Worm (Caenorhabditis elegans): Measurements from ENCODE around the gene set-9.

DNA sequence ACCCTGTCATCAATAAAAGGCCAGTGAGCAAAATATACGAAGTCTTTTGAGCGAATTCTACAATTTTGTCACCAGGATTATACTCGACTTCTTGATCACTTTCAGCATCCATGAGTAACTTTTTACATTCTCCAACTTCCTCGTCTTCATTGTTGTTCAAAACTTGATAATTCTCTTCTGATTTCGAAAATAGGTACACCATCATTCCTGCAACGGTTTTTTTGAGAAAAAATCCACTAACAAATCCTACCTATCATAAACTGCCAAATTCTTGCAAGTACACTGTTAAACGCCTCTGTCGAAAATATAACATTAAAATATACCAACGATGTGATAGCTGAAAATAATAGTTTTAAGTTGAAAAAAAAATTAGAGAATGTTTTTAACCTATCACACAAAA, 37.1 kb downstream of the set-9 start:
- TF ChIP-seq lin-15B (tag; optimal IDR thresholded peaks at IDR 0.05) = no peak
- no peak for TF ChIP-seq elt-1 (tag; optimal IDR thresholded peaks at IDR 0.05)
- TF ChIP-seq nfya-1 (tag; optimal IDR thresholded peaks at IDR 0.05; ENCODE audit: insufficient read depth) = no peak
- no peak for TF ChIP-seq ceh-82 (tag; optimal IDR thresholded peaks at IDR 0.05)
- TF ChIP-seq nhr-12 (tag; optimal IDR thresholded peaks at IDR 0.05) = no peak
- no peak for TF ChIP-seq aly-2 (tag; optimal IDR thresholded peaks at IDR 0.05)
- no peak for TF ChIP-seq lsy-12 (tag; optimal IDR thresholded peaks at IDR 0.05)
- TF ChIP-seq ceh-9 (tag; optimal IDR thresholded peaks at IDR 0.05) = no peak
- TF ChIP-seq snpc-4 (tag; optimal IDR thresholded peaks at IDR 0.05) = no peak

Measured in whole organism, L3 larva.